Worm (Caenorhabditis elegans): Measurements from ENCODE around the gene Y17G9B.2.

- TF ChIP-seq hmg-11 (tag; optimal IDR thresholded peaks at IDR 0.05): no peak
- no peak for TF ChIP-seq ama-1 (optimal IDR thresholded peaks at IDR 0.05)
- TF ChIP-seq jun-1 (tag; optimal IDR thresholded peaks at IDR 0.05): no peak
Observed at ce11 chrIV:4814185-4814584, 50.2 kb downstream of the Y17G9B.2 start, which contains the start of gene srw-94.
